Worm (Caenorhabditis elegans) whole organism, L1 larva: ENCODE results near the gene T05C7.7.
A peak's percentile ranks its signal among the peaks of the same experiment; 100 is the strongest.

ENCODE experiments used
- C34B4.2 ChIP-seq: sonication (generic microtip); optimal IDR thresholded peaks from 2 replicates; lab custom pipeline; 2017; ENCODE audit warnings: mild to moderate bottlenecking, missing genetic modification characterization, missing compliant biosample characterization
- F16B12.6 ChIP-seq: fragments of 150-350 bp; optimal IDR thresholded peaks from 2 replicates; lab custom pipeline; 2014; ENCODE audit warnings: missing biosample characterization, missing genetic modification characterization
- Y116A8C.19 ChIP-seq: sonication (generic microtip); optimal IDR thresholded peaks from 2 replicates; lab custom pipeline; 2016; ENCODE audit warnings: missing compliant biosample characterization, missing genetic modification characterization, borderline replicate concordance
- alr-1 ChIP-seq: fragments of 200-800 bp; sonication (Bioruptor generic); optimal IDR thresholded peaks from 2 replicates; lab custom pipeline; 2018; ENCODE audit warnings: borderline replicate concordance, mild to moderate bottlenecking, missing genetic modification characterization, missing compliant biosample characterization
- ama-1 ChIP-seq: fragments of 150-350 bp; optimal IDR thresholded peaks from 2 replicates; lab custom pipeline; 2014
- blmp-1 ChIP-seq: fragments of 150-350 bp; optimal IDR thresholded peaks from 2 replicates; lab custom pipeline; 2014; ENCODE audit warnings: missing biosample characterization, missing genetic modification characterization
- ces-1 ChIP-seq: fragments of 150-350 bp; optimal IDR thresholded peaks from 2 replicates; lab custom pipeline; 2014; ENCODE audit warnings: missing biosample characterization, missing genetic modification reagents, missing genetic modification characterization
- dsc-1 ChIP-seq: sonication (generic microtip); optimal IDR thresholded peaks from 2 replicates; lab custom pipeline; 2016; ENCODE audit warnings: mild to moderate bottlenecking, missing genetic modification characterization, missing compliant biosample characterization
- efl-1 ChIP-seq, 4 experiments: fragments of 150-350 bp; optimal IDR thresholded peaks in 3 of 4; peaks in 1 of 4; 1 replicate in 1 of 4; 2 replicates in 3 of 4; lab custom pipeline; 2014; ENCODE audit warnings: missing biosample characterization in 2 of 4, missing genetic modification characterization in 2 of 4, missing genetic modification reagents in 2 of 4
- elt-3 ChIP-seq, 6 experiments: fragments of 150-350 bp in 1 of 6; sonication (generic microtip); optimal IDR thresholded peaks; 2 replicates each; lab custom pipeline; 2017 to 2018; ENCODE audit warnings: missing biosample characterization in 6 of 6, missing genetic modification characterization in 6 of 6, inconsistent platforms in 1 of 6
- fkh-4 ChIP-seq: sonication (generic microtip); optimal IDR thresholded peaks from 2 replicates; lab custom pipeline; 2016; ENCODE audit warnings: missing compliant biosample characterization, missing genetic modification characterization, borderline replicate concordance
- fos-1 ChIP-seq: fragments of 150-350 bp; optimal IDR thresholded peaks from 2 replicates; lab custom pipeline; 2014; ENCODE audit warnings: missing biosample characterization, missing genetic modification characterization
- hpl-2 ChIP-seq: fragments of 150-350 bp; optimal IDR thresholded peaks from 2 replicates; lab custom pipeline; 2014; ENCODE audit warnings: missing biosample characterization, missing genetic modification reagents, missing genetic modification characterization
- isw-1 ChIP-seq: fragments of 200-800 bp; sonication (Bioruptor generic); IDR thresholded peaks from 2 replicates; pipeline ENCODE4 v1.3.6; 2022; ENCODE audit warnings: missing genetic modification characterization, missing compliant biosample characterization
- lin-13 ChIP-seq: fragments of 150-350 bp; optimal IDR thresholded peaks from 2 replicates; lab custom pipeline; 2014; ENCODE audit warnings: missing biosample characterization, missing genetic modification reagents, missing genetic modification characterization
- lin-14 ChIP-seq: fragments of 200-800 bp; sonication (Bioruptor generic); optimal IDR thresholded peaks from 2 replicates; lab custom pipeline; 2018; ENCODE audit warnings: mild to moderate bottlenecking, missing genetic modification characterization, moderate library complexity, missing compliant biosample characterization
- lsy-2 ChIP-seq, 2 experiments: fragments of 150-350 bp; optimal IDR thresholded peaks; 2 replicates each; lab custom pipeline; 2014; ENCODE audit warnings: missing biosample characterization in 2 of 2, missing genetic modification characterization in 2 of 2
- mdl-1 ChIP-seq, 2 experiments: fragments of 150-350 bp; optimal IDR thresholded peaks; 2 replicates each; lab custom pipeline; 2014 to 2017; ENCODE audit warnings: missing biosample characterization in 2 of 2, missing genetic modification characterization in 2 of 2, inconsistent platforms in 1 of 2
- nhr-12 ChIP-seq: sonication (generic microtip); optimal IDR thresholded peaks from 2 replicates; lab custom pipeline; 2017; ENCODE audit warnings: missing biosample characterization, missing genetic modification characterization
- nhr-76 ChIP-seq: sonication (generic microtip); optimal IDR thresholded peaks from 2 replicates; lab custom pipeline; 2017; ENCODE audit warnings: missing biosample characterization, missing genetic modification characterization
- nhr-85 ChIP-seq: sonication (generic microtip); peaks from one replicate; lab custom pipeline; 2016; ENCODE audit warnings: missing genetic modification characterization, inconsistent platforms, missing compliant biosample characterization
- pqm-1 ChIP-seq: sonication (generic microtip); optimal IDR thresholded peaks from 3 replicates; lab custom pipeline; 2017; ENCODE audit warnings: missing biosample characterization, missing genetic modification characterization
- rnt-1 ChIP-seq: sonication (generic microtip); optimal IDR thresholded peaks from 2 replicates; lab custom pipeline; 2016; ENCODE audit warnings: mild to moderate bottlenecking, missing genetic modification characterization, moderate library complexity, missing compliant biosample characterization
- skn-1 ChIP-seq: fragments of 150-350 bp; optimal IDR thresholded peaks from 2 replicates; lab custom pipeline; 2014; ENCODE audit warnings: missing biosample characterization, missing genetic modification characterization
- snu-23 ChIP-seq: sonication (generic microtip); optimal IDR thresholded peaks from 2 replicates; lab custom pipeline; 2016; ENCODE audit warnings: missing genetic modification characterization, missing compliant biosample characterization
- sox-4 ChIP-seq: sonication (generic microtip); optimal IDR thresholded peaks from 2 replicates; lab custom pipeline; 2016; ENCODE audit warnings: missing genetic modification characterization, missing compliant biosample characterization
- tbx-2 ChIP-seq: sonication (generic microtip); optimal IDR thresholded peaks from 2 replicates; lab custom pipeline; 2016; ENCODE audit warnings: missing genetic modification characterization, missing compliant biosample characterization
- unc-130 ChIP-seq: fragments of 150-350 bp; optimal IDR thresholded peaks from 2 replicates; lab custom pipeline; 2017; ENCODE audit warnings: missing biosample characterization, missing genetic modification characterization, inconsistent platforms
- unc-30 ChIP-seq: sonication (generic microtip); optimal IDR thresholded peaks from 2 replicates; lab custom pipeline; 2017; ENCODE audit warnings: missing biosample characterization, missing genetic modification characterization
- unc-62 ChIP-seq: fragments of 150-350 bp; optimal IDR thresholded peaks from 2 replicates; lab custom pipeline; 2014; ENCODE audit warnings: missing biosample characterization, missing genetic modification reagents, missing genetic modification characterization
- unc-98 ChIP-seq: fragments of 200-800 bp; sonication (Bioruptor generic); IDR thresholded peaks from 2 replicates; pipeline ENCODE4 v1.3.6; 2022; ENCODE audit warnings: missing genetic modification characterization, missing compliant biosample characterization
- xbp-1 ChIP-seq: sonication (generic microtip); optimal IDR thresholded peaks from 2 replicates; lab custom pipeline; 2016; ENCODE audit warnings: missing genetic modification characterization, missing compliant biosample characterization
- zip-4 ChIP-seq: fragments of 200-800 bp; sonication (Bioruptor generic); optimal IDR thresholded peaks from 2 replicates; lab custom pipeline; 2018; ENCODE audit warnings: mild to moderate bottlenecking, missing genetic modification characterization, moderate library complexity, missing compliant biosample characterization
- ztf-4 ChIP-seq: fragments of 150-350 bp; optimal IDR thresholded peaks from 2 replicates; lab custom pipeline; 2014; ENCODE audit warnings: missing biosample characterization, missing genetic modification characterization

Gene T05C7.7

ce11 chrIV:80943-81342 is 19.4 kb downstream of the T05C7.7 start:
- TF ChIP-seq unc-30 (tag; lab: Kevin White, UChicago) = no peak
- TF ChIP-seq tbx-2 = no peak
- TF ChIP-seq fos-1 (tag; lab: Kevin White, UChicago) = no peak
- no peak for TF ChIP-seq F16B12.6 (tag; lab: Kevin White, UChicago)
- TF ChIP-seq lin-14 (GFP tag; lab: Kevin White, UChicago) = no peak
- peak; percentile 21 for TF ChIP-seq rnt-1 (tag; lab: Kevin White, UChicago)
- TF ChIP-seq nhr-85 (tag; lab: Kevin White, UChicago) = peak; percentile 74
- peak; percentile 94 for TF ChIP-seq dsc-1 (tag; lab: Kevin White, UChicago)
- peak; percentile 68 for TF ChIP-seq fkh-4 (tag; lab: Kevin White, UChicago)

- TF ChIP-seq nhr-85 (tag; lab: Kevin White, UChicago) = peak; percentile 58
- TF ChIP-seq C34B4.2 (tag; lab: Kevin White, UChicago) = no peak
- no peak for TF ChIP-seq ces-1 (GFP tag; lab: Kevin White, UChicago)
- TF ChIP-seq blmp-1 (tag; lab: Kevin White, UChicago) = peak; percentile 46
- TF ChIP-seq ztf-4 (tag; lab: Kevin White, UChicago) = no peak
- TF ChIP-seq efl-1 (optimal IDR thresholded peaks at IDR 0.05; lab: Kevin White, UChicago) = no peak
- TF ChIP-seq efl-1 (GFP tag; optimal IDR thresholded peaks at IDR 0.05 in 1 of 2; lab: Kevin White, UChicago) = peak in 1 of 2 experiments; percentile 82
Observed at ce11 chrIV:81428-81827, 19.9 kb downstream of the T05C7.7 start.

- TF ChIP-seq isw-1 (GFP tag; lab: Robert Waterston, UW) (no peak), fkh-4 (tag; lab: Kevin White, UChicago) (peak; percentile 69), nhr-85 (tag; lab: Kevin White, UChicago) (peak; percentile 42), Y116A8C.19 (tag; lab: Kevin White, UChicago) (no peak), alr-1 (tag; lab: Kevin White, UChicago) (no peak), rnt-1 (tag; lab: Kevin White, UChicago) (peak; percentile 35), fos-1 (tag; lab: Kevin White, UChicago) (no peak), dsc-1 (tag; lab: Kevin White, UChicago) (peak; percentile 90)
Observed at ce11 chrIV:82309-82708, 20.8 kb downstream of the T05C7.7 start.

- TF ChIP-seq fos-1 (tag; lab: Kevin White, UChicago) = no peak
- no peak for TF ChIP-seq ama-1 (lab: Kevin White, UChicago)
- no peak for TF ChIP-seq fkh-4 (tag; lab: Kevin White, UChicago)
- TF ChIP-seq blmp-1 (tag; lab: Kevin White, UChicago) = no peak
- TF ChIP-seq efl-1 (optimal IDR thresholded peaks at IDR 0.05; lab: Kevin White, UChicago) = no peak
- TF ChIP-seq efl-1 (GFP tag; optimal IDR thresholded peaks at IDR 0.05 in 1 of 2; lab: Kevin White, UChicago) = peak in 1 of 2 experiments; percentile 90
- TF ChIP-seq rnt-1 (tag; lab: Kevin White, UChicago) = no peak
Observed at ce11 chrIV:86744-87143, 25.2 kb downstream of the T05C7.7 start.

- TF ChIP-seq fkh-4 (tag; lab: Kevin White, UChicago) (no peak), nhr-76 (tag; lab: Kevin White, UChicago) (no peak), sox-4 (tag; lab: Kevin White, UChicago) (no peak), zip-4 (GFP tag; lab: Kevin White, UChicago) (no peak), lin-13 (GFP tag; lab: Kevin White, UChicago) (no peak), nhr-12 (tag; lab: Kevin White, UChicago) (no peak), pqm-1 (tag; lab: Kevin White, UChicago) (no peak), isw-1 (GFP tag; lab: Robert Waterston, UW) (no peak), xbp-1 (no peak), mdl-1 (tag; optimal IDR thresholded peaks at IDR 0.05; lab: Kevin White, UChicago) (no peak), unc-130 (tag; lab: Kevin White, UChicago) (no peak), snu-23 (GFP tag; lab: Kevin White, UChicago) (no peak), elt-3 (tag; optimal IDR thresholded peaks at IDR 0.05; lab: Kevin White, UChicago) (no peak), unc-30 (tag; lab: Kevin White, UChicago) (no peak), lsy-2 (tag; optimal IDR thresholded peaks at IDR 0.05; lab: Kevin White, UChicago) (no peak), unc-98 (no peak), unc-62 (GFP tag; lab: Kevin White, UChicago) (no peak), skn-1 (tag; lab: Kevin White, UChicago) (no peak), hpl-2 (GFP tag; lab: Kevin White, UChicago) (no peak)
- TF ChIP-seq, all 84 proteins: peak for 0
Observed at ce11 chrIV:89991-90390, 28.4 kb downstream of the T05C7.7 start, which contains the start of gene scl-23. Gene scl-23 (minus strand): TSS chrIV:90091.
